Worm (Caenorhabditis elegans): ENCODE data around the gene cutl-23.

DNA sequence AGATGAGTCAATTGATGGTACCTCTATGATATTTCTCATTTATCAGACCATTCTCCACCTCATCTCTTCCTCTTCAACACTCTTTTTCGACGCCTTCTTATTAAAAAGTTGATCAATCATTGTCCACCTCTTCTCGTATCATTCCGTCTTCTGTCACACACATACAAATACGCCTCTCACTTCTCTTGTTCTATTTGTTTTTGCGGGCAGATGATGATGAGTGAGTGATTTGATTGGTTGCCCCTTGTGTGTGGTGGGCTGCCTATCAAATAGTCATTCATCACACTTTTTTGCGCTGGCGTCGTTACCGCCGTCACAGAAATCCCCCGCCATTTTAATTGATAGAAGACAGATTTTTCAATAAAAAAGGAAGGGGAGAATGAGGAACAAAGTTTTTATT, 42.7 kb downstream of the cutl-23 start:
- TF ChIP-seq pha-4 (tag; optimal IDR thresholded peaks at IDR 0.05) (no peak), ama-1 (optimal IDR thresholded peaks at IDR 0.05) (no peak), tbx-2 (tag; optimal IDR thresholded peaks at IDR 0.05) (no peak), ttx-3 (tag; optimal IDR thresholded peaks at IDR 0.05) (no peak), ceh-9 (tag; optimal IDR thresholded peaks at IDR 0.05) (no peak), elt-2 (tag; optimal IDR thresholded peaks at IDR 0.05) (no peak)

Measured in whole organism, late embryonic.